Worm (Caenorhabditis elegans) whole organism, L3 larva: ENCODE data around the gene Y67A10A.3.

Experiments used
- ZK546.5 ChIP-seq: sonication (generic microtip); optimal IDR thresholded peaks from 2 replicates; lab custom pipeline; 2017; ENCODE audit warnings: missing biosample characterization, missing genetic modification characterization
- ama-1 ChIP-seq: fragments of 150-350 bp; optimal IDR thresholded peaks from 2 replicates; lab custom pipeline; 2018
- ceh-82 ChIP-seq: fragments of 150-350 bp; optimal IDR thresholded peaks from 2 replicates; lab custom pipeline; 2014; ENCODE audit warnings: missing biosample characterization, missing genetic modification characterization
- egl-27 ChIP-seq: sonication (generic microtip); optimal IDR thresholded peaks from 4 replicates; lab custom pipeline; 2017; ENCODE audit warnings: missing biosample characterization, missing genetic modification reagents, missing genetic modification characterization
- elt-3 ChIP-seq, 3 experiments: fragments of 150-350 bp in 1 of 3; sonication (generic microtip) in 2 of 3; optimal IDR thresholded peaks; 2 replicates in 2 of 3; 4 replicates in 1 of 3; lab custom pipeline; 2014 to 2017; ENCODE audit warnings: missing biosample characterization in 3 of 3, missing genetic modification characterization in 3 of 3
- hmg-11 ChIP-seq: sonication (generic microtip); optimal IDR thresholded peaks from 2 replicates; lab custom pipeline; 2016; ENCODE audit warnings: missing genetic modification characterization, missing compliant biosample characterization
- lin-39 ChIP-seq: fragments of 150-350 bp; optimal IDR thresholded peaks from 2 replicates; lab custom pipeline; 2018; ENCODE audit warnings: missing biosample characterization, missing genetic modification reagents, missing genetic modification characterization
- nhr-28 ChIP-seq: fragments of 150-350 bp; optimal IDR thresholded peaks from 2 replicates; lab custom pipeline; 2014; ENCODE audit warnings: missing biosample characterization, missing genetic modification characterization
- pqm-1 ChIP-seq: fragments of 150-350 bp; optimal IDR thresholded peaks from 2 replicates; lab custom pipeline; 2017; ENCODE audit warnings: missing biosample characterization, missing genetic modification characterization, inconsistent platforms
- skn-1 ChIP-seq: fragments of 150-350 bp; optimal IDR thresholded peaks from 2 replicates; lab custom pipeline; 2014; ENCODE audit warnings: missing biosample characterization, missing genetic modification characterization
- ztf-11 ChIP-seq: fragments of 150-350 bp; optimal IDR thresholded peaks from 2 replicates; lab custom pipeline; 2014; ENCODE audit warnings: missing biosample characterization, missing genetic modification characterization
- ztf-4 ChIP-seq: fragments of 150-350 bp; optimal IDR thresholded peaks from 2 replicates; lab custom pipeline; 2014; ENCODE audit warnings: missing biosample characterization, missing genetic modification characterization

Gene Y67A10A.3

DNA sequence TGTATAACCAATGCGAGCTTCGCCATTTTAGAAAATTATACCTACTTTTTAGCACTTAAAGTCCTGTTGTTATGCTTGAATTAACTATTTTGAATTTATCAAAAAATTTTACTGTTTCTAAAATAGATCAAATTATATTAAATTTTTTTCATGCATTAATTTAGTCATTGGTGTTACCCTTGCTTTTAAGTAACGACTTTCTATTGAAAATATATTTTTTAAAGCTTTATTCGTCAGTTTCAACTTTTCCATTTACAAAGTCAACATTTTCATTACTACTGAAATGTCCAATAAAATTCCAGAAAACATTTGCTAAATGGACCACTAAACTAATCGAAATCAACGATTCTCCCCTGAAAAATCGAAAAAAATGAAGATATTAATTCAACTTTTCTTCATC is 42.7 kb downstream of the Y67A10A.3 start, which contains the start of gene Y64G10A.7:
Y64G10A.7 (plus strand) TSS at position 301 of the 400 bp plus-strand sequence.
- TF ChIP-seq egl-27 (tag; lab: Kevin White, UChicago) (no peak), elt-3 (tag; optimal IDR thresholded peaks at IDR 0.05; lab: Kevin White, UChicago) (no peak), hmg-11 (tag; lab: Kevin White, UChicago) (no peak)
- TF ChIP-seq, all 47 proteins: peak for 0

DNA sequence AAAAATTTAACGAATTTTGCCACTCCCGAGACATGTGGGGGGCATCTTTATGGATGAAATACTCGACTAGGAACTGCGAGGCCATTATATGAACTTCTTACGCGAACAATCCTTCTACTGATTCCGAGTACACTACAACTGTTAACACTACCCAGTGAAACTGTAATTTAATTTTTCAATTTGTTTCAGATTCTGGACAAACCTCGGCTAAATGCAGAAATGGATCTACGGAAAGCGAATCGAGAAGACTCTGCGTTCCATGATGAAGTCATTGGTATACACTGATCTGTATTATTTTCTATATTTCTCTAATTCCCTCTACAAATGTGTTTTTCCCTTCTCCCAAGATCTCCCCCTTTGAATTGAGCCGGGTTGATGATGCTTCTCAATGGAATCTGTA is 49.3 kb downstream of the Y67A10A.3 start:
- no peak for TF ChIP-seq hmg-11 (tag; lab: Kevin White, UChicago)
- no peak for TF ChIP-seq ceh-82 (tag; lab: Kevin White, UChicago)
- TF ChIP-seq lin-39 (tag; lab: Kevin White, UChicago): no peak
- no peak for TF ChIP-seq pqm-1
- TF ChIP-seq elt-3 (tag; optimal IDR thresholded peaks at IDR 0.05; lab: Kevin White, UChicago): no peak
- no peak for TF ChIP-seq ama-1 (lab: Kevin White, UChicago)
- TF ChIP-seq skn-1 (tag; lab: Kevin White, UChicago): no peak
- no peak for TF ChIP-seq nhr-28 (tag; lab: Kevin White, UChicago)
- TF ChIP-seq ztf-11 (tag; lab: Kevin White, UChicago): no peak
- TF ChIP-seq ztf-4 (tag; lab: Kevin White, UChicago): no peak
- no peak for TF ChIP-seq ZK546.5 (tag; lab: Kevin White, UChicago)
